Fruit fly (Drosophila melanogaster): ENCODE results near the gene Itpr.
A peak's percentile ranks its signal among the peaks of the same experiment; 100 is the strongest.

Gene Itpr

DNA sequence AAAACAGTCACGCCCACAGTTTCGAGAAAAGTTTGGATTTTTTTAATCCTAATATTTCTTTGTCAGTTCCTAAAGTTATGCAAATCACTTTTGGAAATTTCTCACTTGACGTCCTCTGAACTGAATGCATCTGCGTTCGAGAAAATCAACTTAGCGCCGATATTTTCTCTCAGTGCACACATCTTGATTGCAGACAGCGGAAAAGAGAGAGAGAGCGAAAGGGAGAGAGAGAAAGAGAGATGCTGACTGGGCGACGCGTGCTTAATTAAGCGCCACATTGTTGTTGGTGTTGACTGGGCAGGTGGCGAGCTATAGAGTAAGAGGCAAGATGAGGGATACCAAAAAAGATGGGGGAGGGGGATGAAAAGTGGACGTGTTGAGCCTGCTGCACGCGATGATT, 1.7 kb downstream of the Itpr start (continued):
- peak; percentile 50 for TF ChIP-seq Mad (GFP tag; optimal IDR thresholded peaks at IDR 0.05)
- TF ChIP-seq Pdp1 (GFP tag; optimal IDR thresholded peaks at IDR 0.05) = peak; percentile 37 to 48
- TF ChIP-seq dan (GFP tag; IDR thresholded peaks at IDR 0.05) = no peak
- TF ChIP-seq CG15514 (GFP tag; optimal IDR thresholded peaks at IDR 0.05) = no peak
- no peak for TF ChIP-seq scrt (GFP tag; optimal IDR thresholded peaks at IDR 0.05)
- TF ChIP-seq pum (GFP tag; optimal IDR thresholded peaks at IDR 0.05) = peak; percentile 54
- TF ChIP-seq gsb (GFP tag; IDR thresholded peaks at IDR 0.05) = no peak
- TF ChIP-seq CG34376 (GFP tag; optimal IDR thresholded peaks at IDR 0.05) = no peak
- TF ChIP-seq NK7.1 (GFP tag; optimal IDR thresholded peaks at IDR 0.05) = no peak
- TF ChIP-seq row (GFP tag; IDR thresholded peaks at IDR 0.05) = peak; percentile 61
- no peak for TF ChIP-seq CG10147 (GFP tag; optimal IDR thresholded peaks at IDR 0.05)
- no peak for TF ChIP-seq Neu2 (GFP tag; optimal IDR thresholded peaks at IDR 0.05; ENCODE audit: borderline replicate concordance)
- peak; percentile 29 for TF ChIP-seq CG15601 (tag; optimal IDR thresholded peaks at IDR 0.05)
- peak; percentile 19 for TF ChIP-seq crc (GFP tag; optimal IDR thresholded peaks at IDR 0.05)
- TF ChIP-seq dm (GFP tag; optimal IDR thresholded peaks at IDR 0.05) = no peak
- TF ChIP-seq Hr39 (optimal IDR thresholded peaks at IDR 0.05) = no peak
- peak; percentile 60 for TF ChIP-seq tap (tag; optimal IDR thresholded peaks at IDR 0.05)
- TF ChIP-seq tgo (GFP tag; IDR thresholded peaks at IDR 0.05) = peak; percentile 36; the same call in 1 of the 3 replicates
- TF ChIP-seq CG4328 (GFP tag; optimal IDR thresholded peaks at IDR 0.05) = no peak
- TF ChIP-seq Hey (tag; optimal IDR thresholded peaks at IDR 0.05) = no peak
- no peak for TF ChIP-seq CG34224 (GFP tag; IDR thresholded peaks at IDR 0.05; ENCODE audit: partially characterized antibody)
- no peak for TF ChIP-seq CG31224 (GFP tag; IDR thresholded peaks at IDR 0.05)
- TF ChIP-seq CG3838 (GFP tag; optimal IDR thresholded peaks at IDR 0.05) = no peak
- TF ChIP-seq nmo (GFP tag; optimal IDR thresholded peaks at IDR 0.05) = peak; percentile 49
- TF ChIP-seq Adf1 (GFP tag; IDR thresholded peaks at IDR 0.05) = no peak
- peak; percentile 35 for TF ChIP-seq CG7556 (GFP tag; optimal IDR thresholded peaks at IDR 0.05)
- TF ChIP-seq p53 (GFP tag; optimal IDR thresholded peaks at IDR 0.05) = no peak
- peak; percentile 45 for TF ChIP-seq CG14710 (tag; optimal IDR thresholded peaks at IDR 0.05)
- TF ChIP-seq CG9727 (GFP tag; optimal IDR thresholded peaks at IDR 0.05) = peak; percentile 35
- no peak for TF ChIP-seq chinmo (GFP tag; IDR thresholded peaks at IDR 0.05; ENCODE audit: partially characterized antibody)
- peak; percentile 68 for TF ChIP-seq CG1603 (tag; optimal IDR thresholded peaks at IDR 0.05)
- TF ChIP-seq vnd (GFP tag; IDR thresholded peaks at IDR 0.05; ENCODE audit: partially characterized antibody) = no peak
- TF ChIP-seq Vsx1 (GFP tag; optimal IDR thresholded peaks at IDR 0.05) = no peak
- TF ChIP-seq Oaz (GFP tag; IDR thresholded peaks at IDR 0.05) = no peak
- peak; percentile 34; the same call in 1 of the 2 replicates for TF ChIP-seq esg (GFP tag; conservative IDR thresholded peaks at IDR 0.05)
- peak; percentile 53 for TF ChIP-seq NfI (GFP tag; optimal IDR thresholded peaks at IDR 0.05)
- peak; percentile 0 for TF ChIP-seq Dek (tag; optimal IDR thresholded peaks at IDR 0.05)
- no peak for TF ChIP-seq CG17612 (GFP tag; IDR thresholded peaks at IDR 0.05)
- peak; percentile 19 for TF ChIP-seq Jarid2 (GFP tag; optimal IDR thresholded peaks at IDR 0.05)
- TF ChIP-seq sima (GFP tag; optimal IDR thresholded peaks at IDR 0.05) = no peak
- no peak for TF ChIP-seq lab (GFP tag; optimal IDR thresholded peaks at IDR 0.05)
- TF ChIP-seq chn (GFP tag; optimal IDR thresholded peaks at IDR 0.05) = peak; percentile 60
- TF ChIP-seq ttk (GFP tag; IDR thresholded peaks at IDR 0.05) = peak; percentile 68
- TF ChIP-seq ac (GFP tag; optimal IDR thresholded peaks at IDR 0.05) = no peak
- no peak for TF ChIP-seq Dp (GFP tag; optimal IDR thresholded peaks at IDR 0.05)
- no peak for TF ChIP-seq CG14965 (GFP tag; optimal IDR thresholded peaks at IDR 0.05; ENCODE audit: borderline replicate concordance)
- no peak for TF ChIP-seq Stat92E (GFP tag; optimal IDR thresholded peaks at IDR 0.05)
- peak in 1 of 2 experiments; percentile 65 for TF ChIP-seq bsh (GFP tag; optimal IDR thresholded peaks at IDR 0.05)
- TF ChIP-seq Dad (GFP tag; optimal IDR thresholded peaks at IDR 0.05) = peak; percentile 49
- peak in 1 of 3 experiments; percentile 50 for TF ChIP-seq lola (GFP tag; optimal IDR thresholded peaks at IDR 0.05)
